Worm (Caenorhabditis elegans) whole organism, mixed stage, embryonic: ENCODE measurements around the gene arp-1.

Source experiments
- M03D4.4 ChIP-seq: sonication (generic microtip); optimal IDR thresholded peaks from 2 replicates; lab custom pipeline; 2017; ENCODE audit warnings: mild to moderate bottlenecking, missing genetic modification characterization, missing compliant biosample characterization
- elt-1 ChIP-seq: sonication (generic microtip); optimal IDR thresholded peaks from 2 replicates; lab custom pipeline; 2017; ENCODE audit warnings: missing genetic modification characterization, mild to moderate bottlenecking, missing compliant biosample characterization, antibody characterized with exemption, moderate library complexity, borderline replicate concordance; ENCODE audit not compliant: insufficient read depth
- hlh-1 ChIP-seq: fragments of 150-350 bp; optimal IDR thresholded peaks from 2 replicates; lab custom pipeline; 2014; ENCODE audit warnings: missing biosample characterization, missing genetic modification reagents, missing genetic modification characterization
- lin-13 ChIP-seq: fragments of 150-350 bp; optimal IDR thresholded peaks from 2 replicates; lab custom pipeline; 2014; ENCODE audit warnings: missing biosample characterization, missing genetic modification characterization
- mep-1 ChIP-seq: fragments of 150-350 bp; optimal IDR thresholded peaks from 2 replicates; lab custom pipeline; 2017; ENCODE audit warnings: missing biosample characterization, missing genetic modification reagents, missing genetic modification characterization, inconsistent platforms
- nhr-12 ChIP-seq: fragments of 150-350 bp; optimal IDR thresholded peaks from 2 replicates; lab custom pipeline; 2014; ENCODE audit warnings: missing biosample characterization, missing genetic modification characterization
- nhr-237 ChIP-seq: fragments of 150-350 bp; optimal IDR thresholded peaks from 2 replicates; lab custom pipeline; 2014; ENCODE audit warnings: missing biosample characterization, missing genetic modification characterization
- nhr-76 ChIP-seq: sonication (generic microtip); optimal IDR thresholded peaks from 2 replicates; lab custom pipeline; 2017; ENCODE audit warnings: missing biosample characterization, missing genetic modification characterization
- snpc-4 ChIP-seq: fragments of 150-350 bp; optimal IDR thresholded peaks from 2 replicates; lab custom pipeline; 2014; ENCODE audit warnings: missing biosample characterization, missing genetic modification characterization
- ztf-11 ChIP-seq: fragments of 150-350 bp; optimal IDR thresholded peaks from 2 replicates; lab custom pipeline; 2014; ENCODE audit warnings: missing biosample characterization, missing genetic modification characterization

- TF ChIP-seq nhr-237 (tag; lab: Kevin White, UChicago) (no peak), ztf-11 (tag; lab: Kevin White, UChicago) (no peak), elt-1 (no peak), M03D4.4 (no peak), mep-1 (tag; lab: Kevin White, UChicago) (no peak), lin-13 (tag; lab: Kevin White, UChicago) (no peak), snpc-4 (no peak), nhr-76 (no peak), hlh-1 (tag; lab: Kevin White, UChicago) (no peak), nhr-12 (tag; lab: Kevin White, UChicago) (no peak)
Observed at ce11 chrII:15080535-15080934, 39.6 kb upstream of the arp-1 start.
